Worm (Caenorhabditis elegans): ENCODE results near the gene try-8.
A peak's percentile ranks its signal among the peaks of the same experiment; 100 is the strongest.

The try-8 gene

DNA sequence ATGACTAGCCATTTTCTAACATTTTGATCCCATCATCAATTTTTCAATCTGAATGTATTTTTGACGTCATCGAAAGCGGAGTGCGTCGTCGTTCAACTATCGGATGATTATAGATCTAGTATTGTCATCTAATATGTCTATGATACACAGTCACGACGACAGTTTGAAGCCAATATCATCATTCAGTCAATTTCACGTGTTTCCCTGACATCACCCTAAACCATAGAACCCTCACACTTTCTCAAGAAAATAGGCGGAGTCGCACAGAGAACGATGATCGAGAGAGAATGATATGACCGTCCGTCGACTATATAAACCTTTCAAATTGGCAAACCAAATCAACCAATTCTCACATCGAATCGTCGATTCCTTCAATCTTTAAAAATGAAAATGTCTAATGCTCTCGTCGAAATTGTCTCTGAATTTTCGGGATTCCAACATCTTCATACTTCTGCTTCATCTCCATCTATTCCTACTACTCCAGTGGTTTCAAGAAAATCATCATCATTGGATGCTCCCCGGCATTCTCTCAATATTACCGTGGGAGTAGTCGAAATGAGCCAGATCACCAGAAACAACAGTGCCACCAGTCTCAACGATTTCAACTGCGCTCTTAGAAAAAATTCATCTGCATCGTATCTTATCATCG lies 38.2 kb downstream of the try-8 start, which contains the start of gene F18E3.13 (continued):
- TF ChIP-seq nhr-25 (tag; optimal IDR thresholded peaks at IDR 0.05; ENCODE audit: borderline replicate concordance, insufficient read depth) (peak; percentile 58), dmd-8 (GFP tag; IDR thresholded peaks at IDR 0.05) (no peak), hlh-30 (tag; optimal IDR thresholded peaks at IDR 0.05; ENCODE audit: insufficient read depth) (peak; percentile 77), nhr-41 (GFP tag; IDR thresholded peaks at IDR 0.05) (no peak), dpl-1 (GFP tag; optimal IDR thresholded peaks at IDR 0.05) (peak; percentile 9), R02D3.7 (tag; optimal IDR thresholded peaks at IDR 0.05) (no peak), F44E2.7 (GFP tag; IDR thresholded peaks at IDR 0.05) (no peak), rbr-2 (tag; optimal IDR thresholded peaks at IDR 0.05) (no peak), skn-1 (tag; optimal IDR thresholded peaks at IDR 0.05) (no peak), madf-5 (GFP tag; IDR thresholded peaks at IDR 0.05) (no peak), madf-9 (GFP tag; conservative IDR thresholded peaks at IDR 0.05) (peak; percentile 24; the same call in 1 of the 2 replicates), ZK546.5 (tag; optimal IDR thresholded peaks at IDR 0.05) (no peak), ctbp-1 (GFP tag; IDR thresholded peaks at IDR 0.05) (no peak), mes-2 (tag; optimal IDR thresholded peaks at IDR 0.05; ENCODE audit: poor library complexity, severe bottlenecking) (no peak), lin-15B (tag; optimal IDR thresholded peaks at IDR 0.05) (no peak), hmg-1.1 (GFP tag; IDR thresholded peaks at IDR 0.05) (no peak), vab-7 (GFP tag; IDR thresholded peaks at IDR 0.05) (no peak), T26A8.4 (GFP tag; IDR thresholded peaks at IDR 0.05) (peak; percentile 45; the same call in 1 of the 2 replicates), duxl-1 (tag; optimal IDR thresholded peaks at IDR 0.05; ENCODE audit: poor library complexity) (peak; percentile 36), fkh-10 (GFP tag; optimal IDR thresholded peaks at IDR 0.05) (no peak), Y48G9A.11 (GFP tag; IDR thresholded peaks at IDR 0.05) (no peak), php-3 (GFP tag; IDR thresholded peaks at IDR 0.05) (no peak), nhr-11 (tag; optimal IDR thresholded peaks at IDR 0.05) (no peak), arid-1 (GFP tag; conservative IDR thresholded peaks at IDR 0.05) (no peak), hif-1 (tag; optimal IDR thresholded peaks at IDR 0.05) (peak; percentile 19 to 60), snpc-1.2 (GFP tag; IDR thresholded peaks at IDR 0.05) (no peak), mdl-1 (tag; optimal IDR thresholded peaks at IDR 0.05) (peak; percentile 56 to 88), zag-1 (tag; optimal IDR thresholded peaks at IDR 0.05) (no peak), hlh-11 (tag; optimal IDR thresholded peaks at IDR 0.05) (peak; percentile 84), ztf-7 (tag; optimal IDR thresholded peaks at IDR 0.05) (no peak), nhr-42 (GFP tag; IDR thresholded peaks at IDR 0.05) (no peak), aly-2 (tag; optimal IDR thresholded peaks at IDR 0.05) (no peak), tag-97 (GFP tag; IDR thresholded peaks at IDR 0.05) (no peak), lin-39 (tag; optimal IDR thresholded peaks at IDR 0.05) (no peak), mxl-3 (GFP tag; optimal IDR thresholded peaks at IDR 0.05) (peak; percentile 72), lim-7 (GFP tag; IDR thresholded peaks at IDR 0.05) (no peak), nhr-10 (tag; optimal IDR thresholded peaks at IDR 0.05) (no peak)

DNA sequence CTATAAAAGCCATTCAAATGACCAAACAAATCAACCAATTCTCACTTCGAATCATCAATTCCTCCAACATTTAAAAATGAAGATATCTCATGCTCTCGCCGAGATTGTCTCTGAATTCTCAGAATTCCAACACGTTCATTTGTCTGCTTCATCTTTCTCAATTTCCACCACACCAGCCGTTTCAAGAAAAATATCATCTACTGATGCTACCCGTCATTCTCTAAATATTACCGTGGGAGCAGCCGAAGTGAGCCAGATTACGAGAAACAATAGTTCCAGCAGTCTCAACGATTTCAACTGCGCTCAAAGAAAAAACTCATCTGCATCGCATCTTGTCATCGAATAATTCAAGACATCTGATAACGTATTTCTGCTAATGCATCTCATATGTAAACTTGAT lies 39.2 kb downstream of the try-8 start, which contains the start of gene F18E3.12:
Gene F18E3.12 (plus strand): TSS at position 77 of the 400 bp plus-strand sequence.
- TF ChIP-seq ama-1 (optimal IDR thresholded peaks at IDR 0.05) (peak; percentile 96), zfp-3 (GFP tag; conservative IDR thresholded peaks at IDR 0.05) (no peak), saeg-2 (GFP tag; IDR thresholded peaks at IDR 0.05) (no peak), nhr-48 (tag; optimal IDR thresholded peaks at IDR 0.05) (no peak)

Data from whole organism, L4 larva.